Fruit fly (Drosophila melanogaster) whole organism, embryonic: ENCODE results near the gene fzy.
A peak's percentile ranks its signal among the peaks of the same experiment; 100 is the strongest.

Experiments used
- Ada2b ChIP-seq: fragments of 200-800 bp; sonication (Bioruptor generic); IDR thresholded peaks from 2 replicates; pipeline ENCODE4 v1.3.6; 2022; ENCODE audit warnings: missing biosample characterization, missing genetic modification characterization
- Aef1 ChIP-seq: fragments of 200-800 bp; sonication (Bioruptor generic); IDR thresholded peaks from 3 replicates; pipeline ENCODE4 v1.3.6; 2022; ENCODE audit warnings: missing biosample characterization, missing genetic modification characterization
- Atf3 ChIP-seq: fragments of 200-800 bp; sonication (Bioruptor generic); optimal IDR thresholded peaks from 3 replicates; lab custom pipeline; 2016; ENCODE audit warnings: missing biosample characterization, missing genetic modification characterization
- Blimp-1 ChIP-seq: fragments of 200-800 bp; sonication (Bioruptor generic); optimal IDR thresholded peaks from 3 replicates; lab custom pipeline; 2018; ENCODE audit warnings: missing biosample characterization, missing genetic modification characterization, mild to moderate bottlenecking, moderate library complexity, missing genetic modification reagents
- C15 ChIP-seq: fragments of 200-800 bp; sonication (Bioruptor generic); IDR thresholded peaks from 3 replicates; pipeline ENCODE4 v1.3.6; 2022; ENCODE audit warnings: missing biosample characterization, missing genetic modification characterization
- CG10274 ChIP-seq: fragments of 200-800 bp; sonication (Bioruptor generic); optimal IDR thresholded peaks from 3 replicates; lab custom pipeline; 2017; ENCODE audit warnings: missing biosample characterization, mild to moderate bottlenecking, missing genetic modification characterization
- CG11093 ChIP-seq: fragments of 200-800 bp; sonication (Bioruptor generic); IDR thresholded peaks from 3 replicates; pipeline ENCODE4 v1.3.6; 2022; ENCODE audit warnings: missing biosample characterization, missing genetic modification characterization
- CG13123 ChIP-seq: fragments of 200-800 bp; sonication (Bioruptor generic); optimal IDR thresholded peaks from 2 replicates; lab custom pipeline; 2016; ENCODE audit warnings: missing biosample characterization, missing genetic modification characterization
- CG14050 ChIP-seq: fragments of 200-800 bp; sonication (Bioruptor generic); IDR thresholded peaks from 3 replicates; pipeline ENCODE4 v1.3.6; 2022; ENCODE audit warnings: missing biosample characterization, missing genetic modification characterization
- CG14441 ChIP-seq: fragments of 200-800 bp; sonication (Bioruptor generic); IDR thresholded peaks from 2 replicates; pipeline ENCODE4 v1.3.6; 2022; ENCODE audit warnings: missing biosample characterization, missing genetic modification characterization
- CG14860 ChIP-seq: fragments of 200-800 bp; sonication (Bioruptor generic); IDR thresholded peaks from 3 replicates; pipeline ENCODE4 v1.3.6; 2022; ENCODE audit warnings: missing biosample characterization, missing genetic modification characterization; ENCODE audit not compliant: partially characterized antibody
- CG15514 ChIP-seq: fragments of 200-800 bp; sonication (Bioruptor generic); optimal IDR thresholded peaks from 3 replicates; lab custom pipeline; 2017; ENCODE audit warnings: missing biosample characterization, missing genetic modification characterization, mild to moderate bottlenecking, moderate library complexity, missing genetic modification reagents
- CG17829 ChIP-seq: fragments of 200-800 bp; optimal IDR thresholded peaks from 2 replicates; lab custom pipeline; 2019; ENCODE audit warnings: missing biosample characterization, mild to moderate bottlenecking, missing genetic modification characterization, moderate library complexity
- CG18619 ChIP-seq: fragments of 200-800 bp; sonication (Bioruptor generic); optimal IDR thresholded peaks from 3 replicates; lab custom pipeline; 2017; ENCODE audit warnings: missing biosample characterization, mild to moderate bottlenecking, missing genetic modification characterization
- CG3838 ChIP-seq: fragments of 200-800 bp; sonication (Bioruptor generic); optimal IDR thresholded peaks from 3 replicates; lab custom pipeline; 2016; ENCODE audit warnings: missing biosample characterization, missing genetic modification characterization
- CG3995 ChIP-seq: fragments of 200-800 bp; sonication (Bioruptor generic); optimal IDR thresholded peaks from 3 replicates; lab custom pipeline; 2016; ENCODE audit warnings: missing biosample characterization, missing genetic modification characterization
- CG7271 ChIP-seq: fragments of 200-800 bp; sonication (Bioruptor generic); optimal IDR thresholded peaks from 2 replicates; lab custom pipeline; 2018; ENCODE audit warnings: missing biosample characterization, mild to moderate bottlenecking, missing genetic modification characterization, moderate library complexity
- CG7357 ChIP-seq: fragments of 200-800 bp; sonication (Bioruptor generic); IDR thresholded peaks from 3 replicates; pipeline ENCODE4 v1.3.6; 2022; ENCODE audit warnings: missing biosample characterization, missing genetic modification characterization
- CG7745 ChIP-seq: fragments of 200-800 bp; sonication (Bioruptor generic); optimal IDR thresholded peaks from 2 replicates; lab custom pipeline; 2018; ENCODE audit warnings: missing biosample characterization, mild to moderate bottlenecking, missing genetic modification characterization, moderate library complexity
- CG8290 ChIP-seq, 3 experiments: fragments of 200-800 bp; sonication (Bioruptor generic); optimal IDR thresholded peaks; 2 replicates each; lab custom pipeline; 2016 to 2019; ENCODE audit warnings: missing biosample characterization in 3 of 3, missing genetic modification characterization in 3 of 3, mild to moderate bottlenecking in 2 of 3, moderate library complexity in 1 of 3
- CG8388 ChIP-seq: fragments of 200-800 bp; sonication (Bioruptor generic); optimal IDR thresholded peaks from 2 replicates; lab custom pipeline; 2019; ENCODE audit warnings: missing biosample characterization, mild to moderate bottlenecking, missing genetic modification characterization, moderate library complexity
- CTCF ChIP-seq: fragments of 200-800 bp; sonication (Bioruptor generic); optimal IDR thresholded peaks from 2 replicates; lab custom pipeline; 2017; ENCODE audit warnings: missing biosample characterization, mild to moderate bottlenecking, missing genetic modification characterization, moderate library complexity
- CrebB ChIP-seq: fragments of 200-800 bp; sonication (Bioruptor generic); optimal IDR thresholded peaks from 3 replicates; lab custom pipeline; 2018; ENCODE audit warnings: missing biosample characterization, mild to moderate bottlenecking, missing genetic modification characterization
- Dref ChIP-seq: fragments of 200-800 bp; sonication (Bioruptor generic); IDR thresholded peaks from 2 replicates; pipeline ENCODE4 v1.3.6; 2022; ENCODE audit warnings: missing biosample characterization, missing genetic modification characterization
- E2f1 ChIP-seq: fragments of 200-800 bp; sonication (Bioruptor generic); IDR thresholded peaks from 2 replicates; pipeline ENCODE4 v1.3.6; 2022; ENCODE audit warnings: missing biosample characterization, missing genetic modification characterization
- Ets65A ChIP-seq: fragments of 200-800 bp; sonication (Bioruptor generic); peaks from one replicate; lab custom pipeline; 2016; ENCODE audit warnings: missing biosample characterization, missing genetic modification characterization
- HLH54F ChIP-seq: fragments of 200-800 bp; sonication (Bioruptor generic); optimal IDR thresholded peaks from 3 replicates; lab custom pipeline; 2016; ENCODE audit warnings: missing biosample characterization, missing genetic modification characterization
- Lim3 ChIP-seq: fragments of 200-800 bp; sonication (Bioruptor generic); IDR thresholded peaks from 2 replicates; pipeline ENCODE4 v1.3.6; 2022; ENCODE audit warnings: missing biosample characterization, missing genetic modification characterization
- NC2β ChIP-seq: fragments of 200-800 bp; sonication (Bioruptor generic); optimal IDR thresholded peaks from 2 replicates; lab custom pipeline; 2016; ENCODE audit warnings: missing biosample characterization, missing genetic modification characterization
- Neu2 ChIP-seq: fragments of 200-800 bp; sonication (Bioruptor generic); optimal IDR thresholded peaks from 3 replicates; lab custom pipeline; 2016; ENCODE audit warnings: missing biosample characterization, missing genetic modification characterization, borderline replicate concordance
- Nf-YB ChIP-seq: fragments of 200-800 bp; sonication (Bioruptor generic); optimal IDR thresholded peaks from 3 replicates; lab custom pipeline; 2019; ENCODE audit warnings: missing biosample characterization, mild to moderate bottlenecking, missing genetic modification characterization, moderate library complexity
- az2 ChIP-seq: fragments of 200-800 bp; sonication (Bioruptor generic); optimal IDR thresholded peaks from 3 replicates; lab custom pipeline; 2016; ENCODE audit warnings: missing biosample characterization, missing genetic modification characterization
- cg ChIP-seq: fragments of 200-800 bp; sonication (Bioruptor generic); optimal IDR thresholded peaks from 3 replicates; lab custom pipeline; 2019; ENCODE audit warnings: missing biosample characterization, mild to moderate bottlenecking, missing genetic modification characterization, moderate library complexity
- crp ChIP-seq, 2 experiments: fragments of 200-800 bp; sonication (Bioruptor generic); optimal IDR thresholded peaks; 2 replicates in 1 of 2; 3 replicates in 1 of 2; lab custom pipeline; 2017; ENCODE audit warnings: missing biosample characterization in 2 of 2, missing genetic modification characterization in 2 of 2, mild to moderate bottlenecking in 1 of 2, moderate library complexity in 1 of 2
- cwo ChIP-seq: fragments of 200-800 bp; sonication (Bioruptor generic); optimal IDR thresholded peaks from 3 replicates; lab custom pipeline; 2017; ENCODE audit warnings: missing biosample characterization, missing genetic modification characterization, mild to moderate bottlenecking, moderate library complexity, missing genetic modification reagents
- dysf ChIP-seq: fragments of 200-800 bp; sonication (Bioruptor generic); IDR thresholded peaks from 3 replicates; pipeline ENCODE4 v1.3.6; 2022; ENCODE audit warnings: missing biosample characterization, missing genetic modification characterization
- fd96Cb ChIP-seq: fragments of 200-800 bp; sonication (Bioruptor generic); optimal IDR thresholded peaks from 2 replicates; lab custom pipeline; 2018; ENCODE audit warnings: missing biosample characterization, mild to moderate bottlenecking, missing genetic modification characterization, moderate library complexity
- fru ChIP-seq: fragments of >200 bp; optimal IDR thresholded peaks from 2 replicates; lab custom pipeline; 2017
- fu2 ChIP-seq: fragments of 200-800 bp; sonication (Bioruptor generic); optimal IDR thresholded peaks from 2 replicates; lab custom pipeline; 2016; ENCODE audit warnings: missing biosample characterization, missing genetic modification characterization
- gsb ChIP-seq: fragments of 200-800 bp; sonication (Bioruptor generic); IDR thresholded peaks from 2 replicates; pipeline ENCODE4 v1.3.6; 2022; ENCODE audit warnings: missing biosample characterization, missing genetic modification characterization
- knrl ChIP-seq: fragments of 200-800 bp; sonication (Bioruptor generic); IDR thresholded peaks from 3 replicates; pipeline ENCODE4 v1.3.6; 2022; ENCODE audit warnings: missing biosample characterization, missing genetic modification characterization; ENCODE audit not compliant: partially characterized antibody
- maf-S ChIP-seq: fragments of 200-800 bp; sonication (Bioruptor generic); optimal IDR thresholded peaks from 2 replicates; lab custom pipeline; 2016; ENCODE audit warnings: missing biosample characterization, missing genetic modification characterization
- mld ChIP-seq: fragments of 200-800 bp; sonication (Bioruptor generic); IDR thresholded peaks from 3 replicates; pipeline ENCODE4 v1.3.6; 2022; ENCODE audit warnings: missing biosample characterization, missing genetic modification characterization; ENCODE audit not compliant: partially characterized antibody
- p53 ChIP-seq: fragments of 200-800 bp; sonication (Bioruptor generic); optimal IDR thresholded peaks from 2 replicates; lab custom pipeline; 2016; ENCODE audit warnings: missing biosample characterization, missing genetic modification characterization
- scrt ChIP-seq: fragments of 200-800 bp; sonication (Bioruptor generic); optimal IDR thresholded peaks from 2 replicates; lab custom pipeline; 2018; ENCODE audit warnings: missing biosample characterization, mild to moderate bottlenecking, missing genetic modification characterization, moderate library complexity
- sob ChIP-seq: fragments of 200-800 bp; sonication (Bioruptor generic); IDR thresholded peaks from 2 replicates; pipeline ENCODE4 v1.3.6; 2022; ENCODE audit warnings: missing biosample characterization, missing genetic modification characterization
- trh ChIP-seq: fragments of 200-800 bp; sonication (Bioruptor generic); optimal IDR thresholded peaks from 2 replicates; lab custom pipeline; 2016; ENCODE audit warnings: missing biosample characterization, missing genetic modification characterization
- yki ChIP-seq: fragments of >200 bp; optimal IDR thresholded peaks from 3 replicates; lab custom pipeline; 2018
- zen ChIP-seq: fragments of 200-800 bp; sonication (Bioruptor generic); optimal IDR thresholded peaks from 3 replicates; lab custom pipeline; 2018; ENCODE audit warnings: missing biosample characterization, mild to moderate bottlenecking, missing genetic modification characterization, moderate library complexity

fzy gene

dm6 chr2L:16350742-16351568 lies 40.2 kb downstream of the fzy start (continued):
- TF ChIP-seq Blimp-1 (GFP tag; lab: Kevin White, UChicago) (peak; percentile 98), fu2 (peak; percentile 97), CG3995 (GFP tag; lab: Kevin White, UChicago) (peak; percentile 85), CG14050 (GFP tag; lab: Robert Waterston, UW) (peak; percentile 99), CG8290 (GFP tag; optimal IDR thresholded peaks at IDR 0.05; lab: Kevin White, UChicago) (peak; percentile 98), CG8290 (tag; optimal IDR thresholded peaks at IDR 0.05; lab: Kevin White, UChicago) (peak; percentile 95 to 99), az2 (GFP tag; lab: Kevin White, UChicago) (peak; percentile 99), cg (GFP tag; lab: Kevin White, UChicago) (peak; percentile 85), CG15514 (GFP tag; lab: Kevin White, UChicago) (peak; percentile 95), fru (lab: Kevin White, UChicago) (no peak), crp (GFP tag; optimal IDR thresholded peaks at IDR 0.05; lab: Kevin White, UChicago) (peak in 1 of 2 experiments; percentile 73), dysf (peak; percentile 99), scrt (GFP tag; lab: Kevin White, UChicago) (peak; percentile 98), HLH54F (peak; percentile 98), CG3838 (GFP tag; lab: Kevin White, UChicago) (peak; percentile 94), p53 (GFP tag; lab: Kevin White, UChicago) (peak; percentile 88), trh (GFP tag; lab: Kevin White, UChicago) (peak; percentile 97), CTCF (peak; percentile 71), Lim3 (GFP tag; lab: Robert Waterston, UW) (peak; percentile 96), mld (GFP tag; lab: Robert Waterston, UW) (no peak), Ada2b (GFP tag; lab: Robert Waterston, UW) (peak; percentile 99), Dref (peak; percentile 36; the same call in 1 of the 2 replicates), CG18619 (GFP tag; lab: Kevin White, UChicago) (peak; percentile 99), Atf3 (GFP tag; lab: Kevin White, UChicago) (peak; percentile 95), CG14441 (peak; percentile 99), fd96Cb (tag; lab: Kevin White, UChicago) (peak; percentile 99), sob (GFP tag; lab: Robert Waterston, UW) (peak; percentile 99), CG7357 (GFP tag; lab: Robert Waterston, UW) (peak; percentile 96), CG13123 (peak; percentile 97), CG8388 (GFP tag; lab: Kevin White, UChicago) (peak; percentile 99), gsb (GFP tag; lab: Robert Waterston, UW) (peak; percentile 97), CG7745 (tag; lab: Kevin White, UChicago) (peak; percentile 95), Ets65A (GFP tag; lab: Kevin White, UChicago) (peak; percentile 100), Aef1 (GFP tag; lab: Robert Waterston, UW) (peak; percentile 98), knrl (GFP tag; lab: Robert Waterston, UW) (no peak), CG7271 (tag; lab: Kevin White, UChicago) (peak; percentile 94), CG17829 (tag; lab: Kevin White, UChicago) (peak; percentile 99), Nf-YB (GFP tag; lab: Kevin White, UChicago) (peak; percentile 91), E2f1 (peak; percentile 99), zen (tag; lab: Kevin White, UChicago) (peak; percentile 98), CrebB (tag; lab: Kevin White, UChicago) (peak; percentile 99), yki (lab: Kevin White, UChicago) (peak; percentile 66), CG14860 (GFP tag; lab: Robert Waterston, UW) (0 out of 3 replicates have a peak, but pooled peaks have one; percentile 14), CG10274 (GFP tag; lab: Kevin White, UChicago) (peak; percentile 95), cwo (GFP tag; lab: Kevin White, UChicago) (peak; percentile 98), Neu2 (GFP tag; lab: Kevin White, UChicago) (peak; percentile 60), maf-S (GFP tag; lab: Kevin White, UChicago) (peak; percentile 96), C15 (GFP tag; lab: Robert Waterston, UW) (peak; percentile 97), CG11093 (peak; percentile 97), NC2β (GFP tag; lab: Kevin White, UChicago) (peak; percentile 98)
